Fruit fly (Drosophila melanogaster) Kc167 (cell line): Measurements from ENCODE around the gene CG32452.

Experiments
- h ChIP-seq: fragments of >200 bp; optimal IDR thresholded peaks from 3 replicates; lab custom pipeline; 2018; ENCODE audit warnings: missing external identifiers
- psq ChIP-seq: fragments of >200 bp; optimal IDR thresholded peaks from 2 replicates; lab custom pipeline; 2017; ENCODE audit warnings: missing external identifiers
- ttk ChIP-seq: sonication (Bioruptor generic); optimal IDR thresholded peaks from 2 replicates; lab custom pipeline; 2017; ENCODE audit warnings: missing external identifiers

dm6 chr3L:22749987-22750386 lies 32.5 kb downstream of the CG32452 start:
- TF ChIP-seq ttk (lab: Kevin White, UChicago) (no peak), psq (lab: Kevin White, UChicago) (no peak), h (no peak)
